Worm (Caenorhabditis elegans) whole organism, L1 larva: ENCODE data around the gene spp-11.

Source experiments
- C16A3.4 ChIP-seq: fragments of 150-350 bp; optimal IDR thresholded peaks from 2 replicates; lab custom pipeline; 2014; ENCODE audit warnings: missing biosample characterization, missing genetic modification characterization
- Y116A8C.19 ChIP-seq: sonication (generic microtip); optimal IDR thresholded peaks from 2 replicates; lab custom pipeline; 2016; ENCODE audit warnings: missing compliant biosample characterization, missing genetic modification characterization, borderline replicate concordance
- aha-1 ChIP-seq: fragments of 150-350 bp; optimal IDR thresholded peaks from 2 replicates; lab custom pipeline; 2014; ENCODE audit warnings: missing biosample characterization, missing genetic modification characterization
- alr-1 ChIP-seq: fragments of 200-800 bp; sonication (Bioruptor generic); optimal IDR thresholded peaks from 2 replicates; lab custom pipeline; 2018; ENCODE audit warnings: borderline replicate concordance, mild to moderate bottlenecking, missing genetic modification characterization, missing compliant biosample characterization
- aly-2 ChIP-seq: fragments of 150-350 bp; optimal IDR thresholded peaks from 2 replicates; lab custom pipeline; 2014; ENCODE audit warnings: missing biosample characterization, missing genetic modification characterization
- ama-1 ChIP-seq: fragments of 150-350 bp; optimal IDR thresholded peaks from 2 replicates; lab custom pipeline; 2014
- blmp-1 ChIP-seq: fragments of 150-350 bp; optimal IDR thresholded peaks from 2 replicates; lab custom pipeline; 2014; ENCODE audit warnings: missing biosample characterization, missing genetic modification characterization
- ceh-63 ChIP-seq: fragments of 200-800 bp; sonication (Bioruptor generic); optimal IDR thresholded peaks from 2 replicates; lab custom pipeline; 2018; ENCODE audit warnings: mild to moderate bottlenecking, missing genetic modification characterization, missing compliant biosample characterization
- ceh-82 ChIP-seq, 3 experiments: fragments of 150-350 bp in 1 of 3; sonication (generic microtip) in 2 of 3; optimal IDR thresholded peaks; 2 replicates each; lab custom pipeline; 2014 to 2017; ENCODE audit warnings: missing biosample characterization in 3 of 3, missing genetic modification characterization in 3 of 3
- ceh-90 ChIP-seq: sonication (generic microtip); optimal IDR thresholded peaks from 2 replicates; lab custom pipeline; 2016; ENCODE audit warnings: missing genetic modification characterization, missing compliant biosample characterization
- dpl-1 ChIP-seq, 3 experiments: fragments of 150-350 bp in 2 of 3; sonication (generic microtip) in 1 of 3; optimal IDR thresholded peaks; 2 replicates each; lab custom pipeline; 2014 to 2017; ENCODE audit warnings: missing biosample characterization in 3 of 3, missing genetic modification characterization in 3 of 3, missing genetic modification reagents in 3 of 3
- dsc-1 ChIP-seq: sonication (generic microtip); optimal IDR thresholded peaks from 2 replicates; lab custom pipeline; 2016; ENCODE audit warnings: mild to moderate bottlenecking, missing genetic modification characterization, missing compliant biosample characterization
- efl-1 ChIP-seq, 4 experiments: fragments of 150-350 bp; optimal IDR thresholded peaks in 3 of 4; peaks in 1 of 4; 1 replicate in 1 of 4; 2 replicates in 3 of 4; lab custom pipeline; 2014; ENCODE audit warnings: missing biosample characterization in 2 of 4, missing genetic modification characterization in 2 of 4, missing genetic modification reagents in 2 of 4
- efl-3 ChIP-seq: fragments of 200-800 bp; sonication (Bioruptor generic); optimal IDR thresholded peaks from 2 replicates; lab custom pipeline; 2018; ENCODE audit warnings: mild to moderate bottlenecking, missing genetic modification characterization, missing compliant biosample characterization
- egl-13 ChIP-seq: sonication (generic microtip); optimal IDR thresholded peaks from 2 replicates; lab custom pipeline; 2016; ENCODE audit warnings: missing genotype, missing genetic modification reagents, missing genetic modification characterization, missing compliant biosample characterization
- egl-27 ChIP-seq, 2 experiments: fragments of 150-350 bp in 1 of 2; sonication (generic microtip); optimal IDR thresholded peaks; 3 replicates each; lab custom pipeline; 2017 to 2018; ENCODE audit warnings: missing biosample characterization in 2 of 2, missing genetic modification characterization in 2 of 2, missing genetic modification reagents in 2 of 2
- elt-2 ChIP-seq: sonication (generic microtip); optimal IDR thresholded peaks from 2 replicates; lab custom pipeline; 2016; ENCODE audit warnings: missing genetic modification characterization, mild to moderate bottlenecking, inconsistent platforms, missing compliant biosample characterization, missing genetic modification reagents
- elt-3 ChIP-seq, 6 experiments: fragments of 150-350 bp in 1 of 6; sonication (generic microtip); optimal IDR thresholded peaks; 2 replicates each; lab custom pipeline; 2017 to 2018; ENCODE audit warnings: missing biosample characterization in 6 of 6, missing genetic modification characterization in 6 of 6, inconsistent platforms in 1 of 6
- fkh-10 ChIP-seq: sonication (generic microtip); optimal IDR thresholded peaks from 2 replicates; lab custom pipeline; 2017; ENCODE audit warnings: missing biosample characterization, missing genetic modification reagents, missing genetic modification characterization
- hlh-4 ChIP-seq: sonication (generic microtip); optimal IDR thresholded peaks from 2 replicates; lab custom pipeline; 2016; ENCODE audit warnings: mild to moderate bottlenecking, missing genetic modification characterization, missing compliant biosample characterization
- irx-1 ChIP-seq: sonication (generic microtip); optimal IDR thresholded peaks from 2 replicates; lab custom pipeline; 2016; ENCODE audit warnings: missing genetic modification characterization, missing compliant biosample characterization
- isw-1 ChIP-seq: fragments of 200-800 bp; sonication (Bioruptor generic); IDR thresholded peaks from 2 replicates; pipeline ENCODE4 v1.3.6; 2022; ENCODE audit warnings: missing genetic modification characterization, missing compliant biosample characterization
- lin-13 ChIP-seq: fragments of 150-350 bp; optimal IDR thresholded peaks from 2 replicates; lab custom pipeline; 2014; ENCODE audit warnings: missing biosample characterization, missing genetic modification reagents, missing genetic modification characterization
- lin-14 ChIP-seq: fragments of 200-800 bp; sonication (Bioruptor generic); optimal IDR thresholded peaks from 2 replicates; lab custom pipeline; 2018; ENCODE audit warnings: mild to moderate bottlenecking, missing genetic modification characterization, moderate library complexity, missing compliant biosample characterization
- lin-15B ChIP-seq: fragments of 150-350 bp; sonication (generic microtip); optimal IDR thresholded peaks from 3 replicates; lab custom pipeline; 2014; ENCODE audit warnings: missing biosample characterization, missing genetic modification characterization
- lsy-2 ChIP-seq, 2 experiments: fragments of 150-350 bp; optimal IDR thresholded peaks; 2 replicates each; lab custom pipeline; 2014; ENCODE audit warnings: missing biosample characterization in 2 of 2, missing genetic modification characterization in 2 of 2
- mef-2 ChIP-seq: fragments of 150-350 bp; optimal IDR thresholded peaks from 2 replicates; lab custom pipeline; 2014; ENCODE audit warnings: missing biosample characterization, missing genetic modification characterization
- mep-1 ChIP-seq: fragments of 150-350 bp; optimal IDR thresholded peaks from 2 replicates; lab custom pipeline; 2014; ENCODE audit warnings: missing biosample characterization, missing genetic modification characterization
- nhr-11 ChIP-seq: fragments of 150-350 bp; optimal IDR thresholded peaks from 2 replicates; lab custom pipeline; 2014; ENCODE audit warnings: missing biosample characterization, missing genetic modification characterization
- nhr-47 ChIP-seq: sonication (generic microtip); optimal IDR thresholded peaks from 2 replicates; lab custom pipeline; 2016; ENCODE audit warnings: mild to moderate bottlenecking, missing genetic modification characterization, moderate library complexity, missing compliant biosample characterization
- nhr-71 ChIP-seq: sonication (generic microtip); optimal IDR thresholded peaks from 2 replicates; lab custom pipeline; 2016; ENCODE audit warnings: mild to moderate bottlenecking, missing genetic modification characterization, moderate library complexity, missing compliant biosample characterization
- nhr-84 ChIP-seq: sonication (generic microtip); optimal IDR thresholded peaks from 2 replicates; lab custom pipeline; 2017; ENCODE audit warnings: missing biosample characterization, missing genetic modification characterization
- nhr-85 ChIP-seq: sonication (generic microtip); peaks from one replicate; lab custom pipeline; 2016; ENCODE audit warnings: missing genetic modification characterization, inconsistent platforms, missing compliant biosample characterization
- nhr-90 ChIP-seq: sonication (generic microtip); optimal IDR thresholded peaks from 2 replicates; lab custom pipeline; 2016; ENCODE audit warnings: mild to moderate bottlenecking, missing genetic modification characterization, missing compliant biosample characterization; ENCODE audit not compliant: poor library complexity
- pag-3 ChIP-seq: sonication (generic microtip); optimal IDR thresholded peaks from 2 replicates; lab custom pipeline; 2017; ENCODE audit warnings: missing genetic modification characterization, mild to moderate bottlenecking, missing compliant biosample characterization, antibody characterized with exemption, borderline replicate concordance; ENCODE audit not compliant: insufficient read depth
- pax-3 ChIP-seq: fragments of 200-800 bp; sonication (Bioruptor generic); optimal IDR thresholded peaks from 2 replicates; lab custom pipeline; 2018; ENCODE audit warnings: mild to moderate bottlenecking, missing genetic modification characterization, moderate library complexity, missing compliant biosample characterization
- skn-1 ChIP-seq: fragments of 150-350 bp; optimal IDR thresholded peaks from 2 replicates; lab custom pipeline; 2014; ENCODE audit warnings: missing biosample characterization, missing genetic modification characterization
- snpc-4 ChIP-seq: fragments of 150-350 bp; optimal IDR thresholded peaks from 2 replicates; lab custom pipeline; 2014; ENCODE audit warnings: missing biosample characterization, missing genetic modification characterization
- snu-23 ChIP-seq: sonication (generic microtip); optimal IDR thresholded peaks from 2 replicates; lab custom pipeline; 2016; ENCODE audit warnings: missing genetic modification characterization, missing compliant biosample characterization
- sox-4 ChIP-seq: sonication (generic microtip); optimal IDR thresholded peaks from 2 replicates; lab custom pipeline; 2016; ENCODE audit warnings: missing genetic modification characterization, missing compliant biosample characterization
- swsn-7 ChIP-seq: sonication (generic microtip); optimal IDR thresholded peaks from 2 replicates; lab custom pipeline; 2016; ENCODE audit warnings: missing genetic modification characterization, missing compliant biosample characterization
- unc-30 ChIP-seq: sonication (generic microtip); optimal IDR thresholded peaks from 2 replicates; lab custom pipeline; 2017; ENCODE audit warnings: missing biosample characterization, missing genetic modification characterization
- unc-62 ChIP-seq: fragments of 150-350 bp; optimal IDR thresholded peaks from 2 replicates; lab custom pipeline; 2014; ENCODE audit warnings: missing biosample characterization, missing genetic modification reagents, missing genetic modification characterization
- zip-4 ChIP-seq: fragments of 200-800 bp; sonication (Bioruptor generic); optimal IDR thresholded peaks from 2 replicates; lab custom pipeline; 2018; ENCODE audit warnings: mild to moderate bottlenecking, missing genetic modification characterization, moderate library complexity, missing compliant biosample characterization
- ztf-4 ChIP-seq: fragments of 150-350 bp; optimal IDR thresholded peaks from 2 replicates; lab custom pipeline; 2014; ENCODE audit warnings: missing biosample characterization, missing genetic modification characterization

The spp-11 gene

ce11 chrII:6383183-6383695 lies 23.9 kb downstream of the spp-11 start, which contains the start of gene F58F12.1 (continued):
- peak; percentile 66 for TF ChIP-seq snu-23
- TF ChIP-seq unc-62, result no peak
- no peak for TF ChIP-seq pag-3 (tag; lab: Kevin White, UChicago)
- peak; percentile 51 for TF ChIP-seq nhr-90 (tag; lab: Kevin White, UChicago)
- TF ChIP-seq nhr-84 (tag; lab: Kevin White, UChicago), result no peak
- TF ChIP-seq lin-15B (tag; lab: Kevin White, UChicago), result peak; percentile 87
- TF ChIP-seq nhr-47 (tag; lab: Kevin White, UChicago), result peak; percentile 72
- TF ChIP-seq elt-2 (tag; lab: Kevin White, UChicago), result no peak
- TF ChIP-seq aha-1, result no peak
- no peak for TF ChIP-seq unc-30
- no peak for TF ChIP-seq hlh-4 (tag; lab: Kevin White, UChicago)
- TF ChIP-seq swsn-7, result peak; percentile 44
- TF ChIP-seq lin-13 (GFP tag; lab: Kevin White, UChicago), result peak; percentile 50
- TF ChIP-seq isw-1 (GFP tag; lab: Robert Waterston, UW), result peak; percentile 70
- no peak for TF ChIP-seq alr-1 (tag; lab: Kevin White, UChicago)
- peak; percentile 64 for TF ChIP-seq snpc-4
- peak; percentile 73 for TF ChIP-seq lin-14 (GFP tag; lab: Kevin White, UChicago)
- TF ChIP-seq efl-1 (optimal IDR thresholded peaks at IDR 0.05; lab: Kevin White, UChicago), result peak; percentile 66 to 73
- peak; percentile 61 to 94 for TF ChIP-seq efl-1 (GFP tag; optimal IDR thresholded peaks at IDR 0.05 in 1 of 2; lab: Kevin White, UChicago)
- TF ChIP-seq pax-3 (tag; lab: Kevin White, UChicago), result peak; percentile 38
- TF ChIP-seq ceh-63 (GFP tag; lab: Kevin White, UChicago), result no peak
- peak; percentile 35 for TF ChIP-seq dsc-1 (tag; lab: Kevin White, UChicago)
- no peak for TF ChIP-seq egl-27 (tag; optimal IDR thresholded peaks at IDR 0.05; lab: Kevin White, UChicago)
- TF ChIP-seq mep-1 (tag; lab: Kevin White, UChicago), result peak; percentile 81
- no peak for TF ChIP-seq fkh-10 (GFP tag; lab: Kevin White, UChicago)
- TF ChIP-seq dpl-1 (GFP tag; optimal IDR thresholded peaks at IDR 0.05; lab: Kevin White, UChicago), result peak; percentile 50 to 76 (median 62)
- TF ChIP-seq aly-2 (tag; lab: Kevin White, UChicago), result no peak
- TF ChIP-seq efl-3 (GFP tag; lab: Kevin White, UChicago), result no peak
- no peak for TF ChIP-seq skn-1 (tag; lab: Kevin White, UChicago)
- TF ChIP-seq irx-1 (tag; lab: Kevin White, UChicago), result peak; percentile 73
- peak; percentile 75 for TF ChIP-seq blmp-1 (tag; lab: Kevin White, UChicago)
- TF ChIP-seq mef-2 (tag; lab: Kevin White, UChicago), result no peak
- peak in 1 of 6 experiments; percentile 21 for TF ChIP-seq elt-3 (tag; optimal IDR thresholded peaks at IDR 0.05; lab: Kevin White, UChicago)
- TF ChIP-seq Y116A8C.19 (tag; lab: Kevin White, UChicago), result no peak
- TF ChIP-seq ztf-4 (tag; lab: Kevin White, UChicago), result no peak
- no peak for TF ChIP-seq ama-1 (lab: Kevin White, UChicago)
- TF ChIP-seq C16A3.4 (tag; lab: Kevin White, UChicago), result peak; percentile 78
- TF ChIP-seq egl-13 (tag; lab: Kevin White, UChicago), result peak; percentile 39
- no peak for TF ChIP-seq zip-4 (GFP tag; lab: Kevin White, UChicago)
- TF ChIP-seq nhr-11 (tag; lab: Kevin White, UChicago), result no peak
- TF ChIP-seq ceh-82 (tag; optimal IDR thresholded peaks at IDR 0.05; lab: Kevin White, UChicago), result peak in 2 of 3 experiments; percentile 39 to 70
- TF ChIP-seq lsy-2 (tag; optimal IDR thresholded peaks at IDR 0.05; lab: Kevin White, UChicago), result peak; percentile 56 to 79
- peak; percentile 83 for TF ChIP-seq ceh-90 (tag; lab: Kevin White, UChicago)
- peak; percentile 72 for TF ChIP-seq nhr-71 (tag; lab: Kevin White, UChicago)
- peak; percentile 41 for TF ChIP-seq sox-4 (tag; lab: Kevin White, UChicago)
- peak; percentile 87 for TF ChIP-seq nhr-85 (tag; lab: Kevin White, UChicago)
